Worm (Caenorhabditis elegans) whole organism, late embryonic: ENCODE results near the gene W08F4.10.

Source experiments
- F13H6.1 ChIP-seq: sonication (generic microtip); optimal IDR thresholded peaks from 2 replicates; lab custom pipeline; 2016; ENCODE audit warnings: missing genetic modification characterization, missing compliant biosample characterization
- K09A11.1 ChIP-seq: sonication (generic microtip); optimal IDR thresholded peaks from 2 replicates; lab custom pipeline; 2017; ENCODE audit warnings: antibody characterized with exemption, mild to moderate bottlenecking, missing genetic modification characterization, missing compliant biosample characterization; ENCODE audit not compliant: insufficient read depth
- ahr-1 ChIP-seq: sonication (generic microtip); optimal IDR thresholded peaks from 2 replicates; lab custom pipeline; 2016; ENCODE audit warnings: missing genetic modification characterization, missing compliant biosample characterization
- dmd-4 ChIP-seq: sonication (generic microtip); optimal IDR thresholded peaks from 2 replicates; lab custom pipeline; 2016; ENCODE audit warnings: borderline replicate concordance, missing genetic modification characterization, missing compliant biosample characterization
- fax-1 ChIP-seq: sonication (generic microtip); optimal IDR thresholded peaks from 2 replicates; lab custom pipeline; 2016; ENCODE audit warnings: missing genotype, missing genetic modification characterization, missing compliant biosample characterization
- hlh-8 ChIP-seq: sonication (generic microtip); optimal IDR thresholded peaks from 2 replicates; lab custom pipeline; 2016; ENCODE audit warnings: missing genotype, missing genetic modification characterization, missing compliant biosample characterization
- nhr-11 ChIP-seq: fragments of 150-350 bp; optimal IDR thresholded peaks from 2 replicates; lab custom pipeline; 2014; ENCODE audit warnings: missing biosample characterization, missing genetic modification characterization
- pat-9 ChIP-seq: fragments of 200-800 bp; sonication (Bioruptor generic); optimal IDR thresholded peaks from 2 replicates; lab custom pipeline; 2018; ENCODE audit warnings: mild to moderate bottlenecking, missing genetic modification characterization, moderate library complexity, missing compliant biosample characterization
- pha-2 ChIP-seq: sonication (generic microtip); optimal IDR thresholded peaks from 2 replicates; lab custom pipeline; 2017; ENCODE audit warnings: mild to moderate bottlenecking, missing genetic modification characterization, missing compliant biosample characterization

DNA sequence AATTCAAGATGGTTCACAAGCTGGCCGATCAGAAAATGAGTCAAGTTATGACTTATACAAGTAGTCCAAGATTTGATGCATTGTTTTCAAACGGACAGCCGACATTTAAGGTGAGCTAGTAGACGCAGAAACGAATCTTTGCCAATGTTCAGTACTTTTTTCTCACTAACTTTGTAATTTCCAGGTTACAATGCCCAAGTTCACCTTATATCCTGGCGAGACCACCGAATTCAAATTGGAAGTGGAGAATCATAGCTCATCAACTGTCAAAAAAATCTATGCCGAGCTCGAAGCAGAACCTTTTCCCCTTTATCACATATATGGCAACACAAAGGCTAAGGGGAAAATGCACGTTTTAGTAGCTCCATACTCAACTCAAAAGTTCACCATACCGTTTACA, 36.9 kb upstream of the W08F4.10 start:
- TF ChIP-seq ahr-1 (tag; lab: Kevin White, UChicago) (no peak), nhr-11 (tag; lab: Kevin White, UChicago) (no peak), pat-9 (tag; lab: Kevin White, UChicago) (no peak), pha-2 (tag; lab: Kevin White, UChicago) (no peak), dmd-4 (no peak), F13H6.1 (tag; lab: Kevin White, UChicago) (no peak), K09A11.1 (no peak), fax-1 (tag; lab: Kevin White, UChicago) (no peak), hlh-8 (no peak)
